Worm (Caenorhabditis elegans): Measurements from ENCODE around the gene T08D10.5.

ce11 chrX:11962050-11962788, 4.9 kb downstream of the T08D10.5 start:
- no peak for TF ChIP-seq mep-1 (tag; optimal IDR thresholded peaks at IDR 0.05)
- TF ChIP-seq lin-13 (tag; optimal IDR thresholded peaks at IDR 0.05): no peak
- no peak for TF ChIP-seq pha-4 (tag; optimal IDR thresholded peaks at IDR 0.05)
- no peak for TF ChIP-seq nhr-12 (tag; optimal IDR thresholded peaks at IDR 0.05)
- TF ChIP-seq unc-39 (tag; optimal IDR thresholded peaks at IDR 0.05): no peak
- no peak for TF ChIP-seq unc-120 (tag; optimal IDR thresholded peaks at IDR 0.05; ENCODE audit: poor library complexity, severe bottlenecking)
- no peak for TF ChIP-seq elt-3 (tag; optimal IDR thresholded peaks at IDR 0.05)
- TF ChIP-seq unc-62 (GFP tag; optimal IDR thresholded peaks at IDR 0.05): no peak
- TF ChIP-seq nhr-28 (tag; optimal IDR thresholded peaks at IDR 0.05): no peak
